Fruit fly (Drosophila melanogaster): Measurements from ENCODE around the gene GluProRS.
A peak's percentile ranks its signal among the peaks of the same experiment; 100 is the strongest.

Gene GluProRS

DNA sequence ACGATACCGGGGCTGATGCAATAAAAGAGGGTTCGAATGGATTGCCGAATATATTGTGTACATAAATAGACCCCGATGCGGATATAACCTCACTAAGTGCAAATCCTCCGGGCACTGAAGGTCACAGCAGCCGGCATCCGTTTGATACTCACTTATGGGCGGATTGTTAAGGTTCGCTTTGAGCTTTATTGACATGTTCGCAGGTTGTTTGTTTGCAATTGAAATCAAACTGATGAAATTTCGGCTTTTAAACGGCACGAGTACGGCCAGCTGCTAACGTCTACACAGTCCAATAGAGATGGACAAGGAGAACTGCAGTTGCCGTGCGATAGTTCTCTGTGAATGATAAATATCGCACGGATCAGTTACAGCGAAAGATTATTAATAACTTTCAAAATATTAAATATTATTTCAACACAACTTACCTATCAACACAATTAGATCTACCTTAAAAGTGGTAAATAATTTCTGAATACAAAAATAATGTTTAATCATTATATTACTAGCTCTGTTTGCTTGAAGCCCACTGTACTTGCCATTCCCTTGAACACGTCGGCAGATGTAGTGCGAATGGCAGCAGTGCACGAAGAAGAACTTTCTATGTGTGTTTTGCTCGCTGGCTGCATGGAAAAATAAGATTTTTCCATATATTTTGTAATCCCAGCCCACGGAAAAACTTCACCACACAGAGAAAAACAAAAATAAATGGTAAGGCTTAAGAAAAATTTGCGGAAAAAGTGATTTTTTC lies at the start of gene GluProRS, which contains the start of gene AP-1sigma:
TSS of gene GluProRS (minus strand) at position 301 of the 748 bp plus-strand sequence.
TSS of gene AP-1sigma (plus strand) at position 561 of the 748 bp plus-strand sequence.
- TF ChIP-seq CG8478 (optimal IDR thresholded peaks at IDR 0.05) (no peak), CTCF (optimal IDR thresholded peaks at IDR 0.05) (no peak)

DNA sequence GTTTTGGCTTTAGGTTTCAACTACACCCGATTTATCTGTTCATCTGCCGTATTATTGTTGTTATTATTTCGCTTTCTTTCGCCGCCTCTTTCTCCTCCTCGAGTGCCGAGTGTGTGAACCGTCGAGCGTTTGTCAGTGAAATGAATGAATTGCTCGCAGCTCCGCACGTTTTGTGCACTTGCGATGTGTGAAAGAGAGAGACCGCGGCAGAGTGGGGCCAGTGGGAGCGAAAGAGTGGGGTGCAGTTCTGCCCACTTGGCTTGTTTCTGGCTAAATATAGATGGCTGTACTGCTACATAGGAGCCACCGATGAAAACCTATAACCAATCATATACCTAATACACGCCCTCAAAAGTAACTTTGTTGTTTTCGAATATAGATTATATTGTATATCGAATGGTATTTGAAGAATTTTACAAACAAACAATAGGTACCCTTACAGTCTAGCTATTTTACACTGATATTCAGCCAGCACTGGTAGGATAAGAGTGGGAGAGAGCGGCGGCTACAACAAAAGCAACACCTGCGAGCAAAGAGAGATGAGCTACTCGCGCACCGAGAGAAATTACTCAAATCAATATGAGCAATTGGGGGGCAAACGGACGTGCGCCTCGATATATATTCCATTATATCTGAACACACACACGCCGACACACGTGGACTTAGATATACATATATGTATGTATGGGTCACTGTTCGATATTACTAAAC lies 48.4 kb upstream of the GluProRS start:
- TF ChIP-seq CG8478 (optimal IDR thresholded peaks at IDR 0.05) (no peak), CTCF (optimal IDR thresholded peaks at IDR 0.05) (no peak)

- no peak for TF ChIP-seq CG8478 (optimal IDR thresholded peaks at IDR 0.05)
- no peak for TF ChIP-seq CTCF (optimal IDR thresholded peaks at IDR 0.05)
These were observed 45.8 kb upstream of the GluProRS start for dm6 chr3R:24003948-24004347.

DNA sequence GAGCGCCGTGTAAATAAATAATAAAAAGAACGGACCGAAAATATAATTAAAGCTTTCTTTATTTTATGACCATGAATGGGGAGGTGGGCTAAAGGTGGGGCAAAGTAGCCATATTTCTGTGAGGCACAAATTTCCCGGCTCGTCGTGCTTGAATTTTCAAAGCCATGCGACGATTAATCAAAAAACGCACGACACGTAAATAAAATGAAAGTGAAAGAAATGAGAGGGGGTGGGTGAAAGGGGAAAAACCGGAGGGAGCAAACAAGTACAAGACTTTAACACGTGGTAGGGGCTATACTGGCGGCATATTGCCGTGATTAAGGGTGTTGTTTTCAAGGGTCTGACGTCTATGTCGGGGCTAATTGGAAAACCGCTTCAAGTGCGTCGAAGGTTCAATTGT lies 43.0 kb upstream of the GluProRS start:
- TF ChIP-seq CTCF (optimal IDR thresholded peaks at IDR 0.05) (no peak), CG8478 (optimal IDR thresholded peaks at IDR 0.05) (no peak)

dm6 chr3R:23996224-23996623 lies 38.0 kb upstream of the GluProRS start, which contains the start of gene LSm3:
TSS of gene LSm3 (plus strand) at chr3R:23996262.
- no peak for TF ChIP-seq CG8478 (optimal IDR thresholded peaks at IDR 0.05)
- peak in 1 of 2 experiments; percentile 16 for TF ChIP-seq CTCF (optimal IDR thresholded peaks at IDR 0.05)

DNA sequence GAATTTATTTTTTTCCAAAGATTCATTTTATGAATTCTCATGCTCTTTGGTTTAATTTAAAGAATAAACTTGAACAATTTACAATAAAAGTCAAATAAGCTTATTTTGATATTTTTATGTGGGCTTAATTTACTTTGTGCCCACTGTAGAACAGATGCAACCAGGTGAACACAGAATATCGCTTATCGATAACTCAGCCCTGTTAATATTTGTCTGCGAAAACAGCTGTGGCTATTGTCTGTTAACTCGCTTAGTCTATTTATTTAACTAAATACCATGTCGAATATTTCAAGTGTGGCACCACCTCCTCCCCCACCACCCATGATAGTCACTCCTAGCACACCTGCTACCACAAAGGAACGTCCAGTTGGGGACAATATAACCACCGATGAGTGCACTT lies 37.3 kb upstream of the GluProRS start, which contains the start of gene CG33108:
TSS of gene CG33108 (plus strand) at position 200 of the 400 bp plus-strand sequence.
- TF ChIP-seq CTCF (optimal IDR thresholded peaks at IDR 0.05) (no peak), CG8478 (optimal IDR thresholded peaks at IDR 0.05) (no peak)

DNA sequence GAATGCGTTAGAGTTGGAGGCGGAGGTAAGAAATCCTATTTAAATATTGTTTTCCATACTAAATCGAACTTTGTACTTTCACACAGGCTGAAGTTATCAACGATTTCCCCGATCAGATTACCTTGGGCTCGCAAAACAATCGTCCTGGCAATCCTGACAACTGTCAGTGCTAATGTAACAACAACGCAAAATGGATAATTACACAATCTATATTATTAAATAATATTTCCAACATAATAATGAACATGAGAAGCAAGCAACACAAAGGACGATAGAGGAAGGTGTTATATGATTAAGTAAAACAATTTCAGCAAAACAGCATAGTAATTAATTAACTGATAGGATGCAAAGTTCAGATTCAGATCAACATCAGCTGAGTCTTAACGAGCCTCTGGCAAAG lies 36.4 kb upstream of the GluProRS start:
- TF ChIP-seq CG8478 (optimal IDR thresholded peaks at IDR 0.05) (no peak), CTCF (optimal IDR thresholded peaks at IDR 0.05) (no peak)

dm6 chr3R:23992823-23993797 lies 34.9 kb upstream of the GluProRS start, which contains the start of the genes Epp and Rab7:
TSS of gene Epp (minus strand) at chr3R:23992916.
TSS of gene Rab7 (plus strand) at chr3R:23993008.
- TF ChIP-seq CTCF (optimal IDR thresholded peaks at IDR 0.05) (peak in 1 of 2 experiments; percentile 13), CG8478 (optimal IDR thresholded peaks at IDR 0.05) (no peak)

- TF ChIP-seq CG8478 (optimal IDR thresholded peaks at IDR 0.05) (no peak), CTCF (optimal IDR thresholded peaks at IDR 0.05) (no peak)
These were observed 33.2 kb upstream of the GluProRS start for dm6 chr3R:23991364-23991763.

DNA sequence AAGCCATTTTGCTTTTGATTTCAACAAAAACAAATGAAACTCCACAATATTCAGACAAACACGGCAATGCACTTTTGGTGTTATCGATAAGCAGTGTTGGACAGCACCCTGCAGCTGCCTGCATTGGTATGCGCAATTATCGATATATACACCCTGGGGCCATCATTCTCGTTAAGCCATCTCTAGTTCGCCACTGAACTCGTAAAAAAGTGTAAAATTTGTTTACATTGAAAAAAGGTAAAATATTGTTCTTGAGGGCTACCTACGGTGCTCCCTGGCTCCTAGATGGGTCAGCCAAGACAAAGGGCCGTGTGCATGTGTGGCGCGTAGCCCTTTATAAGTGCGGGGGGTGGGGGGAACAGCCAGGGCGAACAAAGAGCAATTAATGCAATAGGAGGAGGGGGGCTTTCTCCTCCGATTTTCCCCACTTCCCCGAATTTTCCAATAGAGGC lies 28.3 kb upstream of the GluProRS start, which contains the start of the genes CG13603 and CG5902:
TSS of gene CG13603 (minus strand) at position 91 of the 452 bp plus-strand sequence.
TSS of gene CG5902 (plus strand) at position 164 of the 452 bp plus-strand sequence.
- no peak for TF ChIP-seq CG8478 (optimal IDR thresholded peaks at IDR 0.05)
- TF ChIP-seq CTCF (optimal IDR thresholded peaks at IDR 0.05) = peak in 1 of 2 experiments; percentile 5

DNA sequence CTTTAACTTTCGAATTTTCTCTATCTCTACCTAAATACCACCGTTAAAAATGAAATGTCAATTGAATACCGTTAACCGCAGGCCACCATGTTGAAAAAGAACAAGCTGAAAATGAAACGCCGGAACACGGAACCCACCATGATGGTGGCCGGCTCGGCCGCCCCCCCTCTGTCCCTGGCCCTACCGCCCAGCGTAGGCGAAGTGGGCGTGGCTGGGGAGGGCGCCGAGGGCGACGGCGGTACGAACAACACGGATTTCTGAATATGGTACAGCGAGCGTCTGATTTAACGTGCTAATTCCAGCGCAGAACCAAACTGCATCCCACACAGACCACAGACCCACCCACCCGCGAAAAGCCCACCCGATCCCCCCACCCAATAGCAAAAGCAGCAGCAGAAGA lies 23.5 kb upstream of the GluProRS start:
- TF ChIP-seq CTCF (optimal IDR thresholded peaks at IDR 0.05) (no peak), CG8478 (optimal IDR thresholded peaks at IDR 0.05) (no peak)

DNA sequence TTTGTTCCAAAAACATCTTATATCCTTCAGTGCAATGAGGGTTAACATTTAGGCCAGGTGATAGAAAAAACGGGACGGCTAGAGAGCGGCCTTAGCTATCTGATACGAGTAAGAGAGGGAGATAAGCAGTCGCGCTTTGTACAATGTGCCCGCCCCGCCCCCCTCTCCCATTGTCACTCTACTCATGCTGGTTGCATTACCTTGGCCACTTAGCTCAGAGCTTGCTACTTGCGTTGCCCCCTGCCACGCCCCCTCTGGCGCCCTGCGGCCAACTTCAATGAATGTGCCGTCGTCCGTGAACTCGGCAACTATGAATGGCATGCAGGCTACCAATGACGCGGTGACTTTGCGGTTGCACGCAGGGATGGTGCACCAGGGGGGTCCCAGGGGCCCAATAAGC lies 13.6 kb upstream of the GluProRS start:
- TF ChIP-seq CTCF (optimal IDR thresholded peaks at IDR 0.05) (no peak), CG8478 (optimal IDR thresholded peaks at IDR 0.05) (no peak)

dm6 chr3R:23971208-23971607 lies 13.0 kb upstream of the GluProRS start:
- no peak for TF ChIP-seq CG8478 (optimal IDR thresholded peaks at IDR 0.05)
- TF ChIP-seq CTCF (optimal IDR thresholded peaks at IDR 0.05) = no peak

DNA sequence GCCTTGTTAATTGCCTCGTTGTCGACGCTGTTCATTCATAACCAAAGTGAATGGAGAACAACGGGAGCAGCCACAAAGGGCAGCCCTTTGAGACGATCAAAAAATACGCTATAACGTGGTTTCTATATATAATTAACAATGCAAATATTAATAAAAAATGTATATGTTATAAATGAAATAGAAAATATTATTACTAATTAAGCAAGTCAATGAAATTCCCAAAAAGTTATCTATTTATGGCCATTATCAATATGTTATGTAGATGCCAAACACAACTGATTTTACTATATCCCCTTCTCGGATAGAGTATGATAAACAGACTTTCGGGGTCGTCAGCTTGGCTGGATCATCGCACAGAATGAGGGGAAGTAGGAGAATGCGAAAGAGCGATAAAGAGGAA lies 11.3 kb upstream of the GluProRS start:
- TF ChIP-seq CG8478 (optimal IDR thresholded peaks at IDR 0.05) = no peak
- TF ChIP-seq CTCF (optimal IDR thresholded peaks at IDR 0.05) = no peak
